Worm (Caenorhabditis elegans): Measurements from ENCODE around the gene cht-1.

cht-1 gene

ce11 chrX:3368659-3369058 is 31.2 kb downstream of the cht-1 start, which contains the start of gene ZK563.2:
Gene ZK563.2 (plus strand): TSS chrX:3368959.
- TF ChIP-seq tbx-2 (tag; optimal IDR thresholded peaks at IDR 0.05) (no peak), hlh-30 (tag; optimal IDR thresholded peaks at IDR 0.05; ENCODE audit: insufficient read depth) (no peak), K09A11.1 (tag; optimal IDR thresholded peaks at IDR 0.05; ENCODE audit: insufficient read depth) (no peak), fax-1 (tag; optimal IDR thresholded peaks at IDR 0.05) (no peak), sox-2 (GFP tag; IDR thresholded peaks at IDR 0.05) (no peak), ceh-2 (tag; optimal IDR thresholded peaks at IDR 0.05) (no peak), che-1 (tag; optimal IDR thresholded peaks at IDR 0.05) (no peak)

- TF ChIP-seq eyg-1 (tag; optimal IDR thresholded peaks at IDR 0.05) (no peak), pat-9 (tag; optimal IDR thresholded peaks at IDR 0.05) (no peak), nfya-1 (tag; optimal IDR thresholded peaks at IDR 0.05) (no peak), ets-4 (tag; optimal IDR thresholded peaks at IDR 0.05) (no peak), ref-2 (tag; optimal IDR thresholded peaks at IDR 0.05) (no peak), unc-42 (tag; optimal IDR thresholded peaks at IDR 0.05) (no peak), hlh-15 (tag; optimal IDR thresholded peaks at IDR 0.05) (no peak), tbx-2 (tag; optimal IDR thresholded peaks at IDR 0.05) (no peak), zip-5 (tag; optimal IDR thresholded peaks at IDR 0.05) (no peak), ceh-19 (GFP tag; optimal IDR thresholded peaks at IDR 0.05) (no peak), nhr-232 (tag; optimal IDR thresholded peaks at IDR 0.05) (no peak), K09A11.1 (tag; optimal IDR thresholded peaks at IDR 0.05; ENCODE audit: insufficient read depth) (no peak), ceh-22 (tag; optimal IDR thresholded peaks at IDR 0.05) (no peak), lim-6 (tag; optimal IDR thresholded peaks at IDR 0.05) (no peak), elt-4 (tag; optimal IDR thresholded peaks at IDR 0.05) (no peak), pha-4 (tag; optimal IDR thresholded peaks at IDR 0.05) (no peak), F13H6.1 (tag; optimal IDR thresholded peaks at IDR 0.05) (no peak)
Measured at ce11 chrX:3366782-3367181, 33.0 kb downstream of the cht-1 start.

ce11 chrX:3362378-3362777 is 37.4 kb downstream of the cht-1 start, which contains the start of gene dhs-26:
Gene dhs-26 (minus strand): TSS chrX:3362493.
- TF ChIP-seq pat-9 (tag; optimal IDR thresholded peaks at IDR 0.05) (no peak), ref-2 (tag; optimal IDR thresholded peaks at IDR 0.05) (no peak), Y22D7AL.16 (tag; optimal IDR thresholded peaks at IDR 0.05) (no peak), ceh-14 (tag; optimal IDR thresholded peaks at IDR 0.05) (no peak), madf-2 (tag; optimal IDR thresholded peaks at IDR 0.05) (no peak), lim-6 (tag; optimal IDR thresholded peaks at IDR 0.05) (no peak), unc-55 (GFP tag; optimal IDR thresholded peaks at IDR 0.05) (no peak), ceh-19 (GFP tag; optimal IDR thresholded peaks at IDR 0.05) (no peak), ets-4 (tag; optimal IDR thresholded peaks at IDR 0.05) (no peak), zip-5 (tag; optimal IDR thresholded peaks at IDR 0.05) (no peak), hlh-6 (tag; optimal IDR thresholded peaks at IDR 0.05) (no peak), pqm-1 (tag; optimal IDR thresholded peaks at IDR 0.05) (no peak), ceh-31 (tag; optimal IDR thresholded peaks at IDR 0.05) (no peak), npax-4 (tag; optimal IDR thresholded peaks at IDR 0.05) (no peak)

- no peak for TF ChIP-seq pax-1 (tag; optimal IDR thresholded peaks at IDR 0.05)
- TF ChIP-seq npax-4 (tag; optimal IDR thresholded peaks at IDR 0.05) = no peak
- no peak for TF ChIP-seq ceh-48 (tag; optimal IDR thresholded peaks at IDR 0.05)
- no peak for TF ChIP-seq pat-9 (tag; optimal IDR thresholded peaks at IDR 0.05)
- TF ChIP-seq sox-2 (GFP tag; IDR thresholded peaks at IDR 0.05) = peak; percentile 23; the same call in 1 of the 2 replicates
- no peak for TF ChIP-seq odd-2 (tag; optimal IDR thresholded peaks at IDR 0.05)
- TF ChIP-seq ceh-18 (tag; optimal IDR thresholded peaks at IDR 0.05) = no peak
- TF ChIP-seq C38D4.7 (GFP tag; optimal IDR thresholded peaks at IDR 0.05) = no peak
- no peak for TF ChIP-seq lin-11 (tag; optimal IDR thresholded peaks at IDR 0.05)
- TF ChIP-seq fax-1 (tag; optimal IDR thresholded peaks at IDR 0.05) = no peak
- TF ChIP-seq ceh-31 (tag; optimal IDR thresholded peaks at IDR 0.05) = peak; percentile 47
- no peak for TF ChIP-seq pqm-1 (tag; optimal IDR thresholded peaks at IDR 0.05)
- peak; percentile 8 for TF ChIP-seq ref-2 (tag; optimal IDR thresholded peaks at IDR 0.05)
- no peak for TF ChIP-seq mec-3 (tag; optimal IDR thresholded peaks at IDR 0.05; ENCODE audit: borderline replicate concordance)
- TF ChIP-seq sox-4 (tag; optimal IDR thresholded peaks at IDR 0.05) = no peak
- TF ChIP-seq gmeb-2 (tag; optimal IDR thresholded peaks at IDR 0.05) = no peak
- TF ChIP-seq unc-55 (GFP tag; optimal IDR thresholded peaks at IDR 0.05) = no peak
- TF ChIP-seq rnt-1 (tag; optimal IDR thresholded peaks at IDR 0.05) = no peak
- peak; percentile 69 for TF ChIP-seq unc-42 (tag; optimal IDR thresholded peaks at IDR 0.05)
Measured at ce11 chrX:3351526-3351925, 48.3 kb downstream of the cht-1 start, which contains the start of gene ZK816.1. Gene ZK816.1 (plus strand): TSS chrX:3351712.
